Fruit fly (Drosophila melanogaster) whole organism, embryonic: ENCODE results near the gene CG34244.

Source experiments
- Antp ChIP-seq: fragments of 200-800 bp; sonication (Bioruptor generic); optimal IDR thresholded peaks from 3 replicates; lab custom pipeline; 2016; ENCODE audit warnings: missing biosample characterization, missing genetic modification characterization
- CG10366 ChIP-seq: fragments of 200-800 bp; sonication (Bioruptor generic); IDR thresholded peaks from 2 replicates; pipeline ENCODE4 v1.3.6; 2022; ENCODE audit warnings: missing biosample characterization, missing genetic modification characterization
- CG10979 ChIP-seq: fragments of 200-800 bp; sonication (Bioruptor generic); optimal IDR thresholded peaks from 2 replicates; lab custom pipeline; 2018; ENCODE audit warnings: missing biosample characterization, mild to moderate bottlenecking, missing genetic modification characterization, moderate library complexity
- CG14441 ChIP-seq: fragments of 200-800 bp; sonication (Bioruptor generic); IDR thresholded peaks from 2 replicates; pipeline ENCODE4 v1.3.6; 2022; ENCODE audit warnings: missing biosample characterization, missing genetic modification characterization
- CG15601 ChIP-seq: fragments of 200-800 bp; sonication (Bioruptor generic); optimal IDR thresholded peaks from 3 replicates; lab custom pipeline; 2019; ENCODE audit warnings: missing biosample characterization, mild to moderate bottlenecking, missing genetic modification characterization, moderate library complexity
- CG17912 ChIP-seq: fragments of 200-800 bp; sonication (Bioruptor generic); optimal IDR thresholded peaks from 2 replicates; lab custom pipeline; 2018; ENCODE audit warnings: missing biosample characterization, mild to moderate bottlenecking, missing genetic modification characterization
- CG2199 ChIP-seq: fragments of 200-800 bp; sonication (Bioruptor generic); IDR thresholded peaks from 3 replicates; pipeline ENCODE4 v1.3.6; 2022; ENCODE audit warnings: missing biosample characterization, missing genetic modification characterization
- CG2678 ChIP-seq: fragments of 200-800 bp; sonication (Bioruptor generic); optimal IDR thresholded peaks from 3 replicates; lab custom pipeline; 2019; ENCODE audit warnings: missing biosample characterization, mild to moderate bottlenecking, missing genetic modification characterization, moderate library complexity
- CG2712 ChIP-seq: fragments of 200-800 bp; optimal IDR thresholded peaks from 3 replicates; lab custom pipeline; 2019; ENCODE audit warnings: missing biosample characterization, mild to moderate bottlenecking, missing genetic modification characterization, moderate library complexity
- CG32532 ChIP-seq: fragments of 200-800 bp; sonication (Bioruptor generic); IDR thresholded peaks from 2 replicates; pipeline ENCODE4 v1.3.6; 2022; ENCODE audit warnings: missing biosample characterization, missing genetic modification characterization
- CG42726 ChIP-seq: fragments of 200-800 bp; sonication (Bioruptor generic); IDR thresholded peaks from 2 replicates; pipeline ENCODE4 v1.3.6; 2022; ENCODE audit warnings: missing biosample characterization, missing genetic modification characterization; ENCODE audit not compliant: partially characterized antibody
- CG4707 ChIP-seq: fragments of 200-800 bp; sonication (Bioruptor generic); optimal IDR thresholded peaks from 2 replicates; lab custom pipeline; 2018; ENCODE audit warnings: missing biosample characterization, mild to moderate bottlenecking, missing genetic modification characterization, moderate library complexity
- CG6689 ChIP-seq: fragments of 200-800 bp; sonication (Bioruptor generic); IDR thresholded peaks from 2 replicates; pipeline ENCODE4 v1.3.6; 2022; ENCODE audit warnings: missing biosample characterization, missing genetic modification characterization
- CG6791 ChIP-seq: fragments of 200-800 bp; sonication (Bioruptor generic); IDR thresholded peaks from 3 replicates; pipeline ENCODE4 v1.3.6; 2022; ENCODE audit warnings: missing biosample characterization, missing genetic modification characterization; ENCODE audit not compliant: partially characterized antibody
- CG7839 ChIP-seq: fragments of 200-800 bp; sonication (Bioruptor generic); optimal IDR thresholded peaks from 3 replicates; lab custom pipeline; 2018; ENCODE audit warnings: missing biosample characterization, mild to moderate bottlenecking, missing genetic modification characterization, moderate library complexity
- CG8290 ChIP-seq, 3 experiments: fragments of 200-800 bp; sonication (Bioruptor generic); optimal IDR thresholded peaks; 2 replicates each; lab custom pipeline; 2016 to 2019; ENCODE audit warnings: missing biosample characterization in 3 of 3, missing genetic modification characterization in 3 of 3, mild to moderate bottlenecking in 2 of 3, moderate library complexity in 1 of 3
- CG9437 ChIP-seq: fragments of 200-800 bp; sonication (Bioruptor generic); optimal IDR thresholded peaks from 2 replicates; lab custom pipeline; 2018; ENCODE audit warnings: missing biosample characterization, mild to moderate bottlenecking, missing genetic modification characterization
- CG9609 ChIP-seq: fragments of 200-800 bp; sonication (Bioruptor generic); optimal IDR thresholded peaks from 3 replicates; lab custom pipeline; 2016; ENCODE audit warnings: missing biosample characterization, missing genetic modification characterization
- D19A ChIP-seq: fragments of 200-800 bp; optimal IDR thresholded peaks from 3 replicates; lab custom pipeline; 2019; ENCODE audit warnings: missing biosample characterization, mild to moderate bottlenecking, missing genetic modification characterization, moderate library complexity
- Dll ChIP-seq: fragments of 200-800 bp; sonication (Bioruptor generic); IDR thresholded peaks from 4 replicates; pipeline ENCODE4 v1.3.6; 2022; ENCODE audit warnings: missing biosample characterization, missing genetic modification characterization; ENCODE audit not compliant: partially characterized antibody
- H2.0 ChIP-seq: fragments of 200-800 bp; sonication (Bioruptor generic); IDR thresholded peaks from 2 replicates; pipeline ENCODE4 v1.3.6; 2022; ENCODE audit warnings: missing biosample characterization, missing genetic modification characterization
- HmgD ChIP-seq: fragments of 200-800 bp; sonication (Bioruptor generic); optimal IDR thresholded peaks from 3 replicates; lab custom pipeline; 2016; ENCODE audit warnings: missing biosample characterization, missing genetic modification characterization
- Hr51 ChIP-seq, 2 experiments: fragments of 200-800 bp; sonication (Bioruptor generic); optimal IDR thresholded peaks; 2 replicates in 1 of 2; 3 replicates in 1 of 2; lab custom pipeline; 2016 to 2018; ENCODE audit warnings: missing biosample characterization in 2 of 2, missing genetic modification characterization in 2 of 2, mild to moderate bottlenecking in 1 of 2, moderate library complexity in 1 of 2
- Sox102F ChIP-seq: fragments of 200-800 bp; sonication (Bioruptor generic); optimal IDR thresholded peaks from 2 replicates; lab custom pipeline; 2018; ENCODE audit warnings: missing biosample characterization, mild to moderate bottlenecking, missing genetic modification characterization, moderate library complexity
- Trl ChIP-seq, 3 experiments: fragments of >200 bp in 2 of 3; fragments of 200-800 bp in 1 of 3; sonication (Bioruptor generic) in 1 of 3; optimal IDR thresholded peaks; 2 replicates in 1 of 3; 3 replicates in 2 of 3; lab custom pipeline; 2016 to 2017; ENCODE audit warnings: missing biosample characterization in 1 of 3, missing genetic modification characterization in 1 of 3
- Xbp1 ChIP-seq: fragments of 200-800 bp; sonication (Bioruptor generic); optimal IDR thresholded peaks from 3 replicates; lab custom pipeline; 2016; ENCODE audit warnings: missing biosample characterization, mild to moderate bottlenecking, missing genetic modification characterization
- bowl ChIP-seq: fragments of 200-800 bp; sonication (Bioruptor generic); IDR thresholded peaks from 2 replicates; pipeline ENCODE4 v1.3.6; 2022; ENCODE audit warnings: missing biosample characterization, missing genetic modification characterization
- chif ChIP-seq, 2 experiments: fragments of 200-800 bp; sonication (Bioruptor generic); optimal IDR thresholded peaks; 3 replicates each; lab custom pipeline; 2016; ENCODE audit warnings: missing biosample characterization in 2 of 2, missing genetic modification characterization in 2 of 2
- cwo ChIP-seq: fragments of 200-800 bp; sonication (Bioruptor generic); optimal IDR thresholded peaks from 3 replicates; lab custom pipeline; 2017; ENCODE audit warnings: missing biosample characterization, missing genetic modification characterization, mild to moderate bottlenecking, moderate library complexity, missing genetic modification reagents
- dmrt99B ChIP-seq: fragments of 200-800 bp; sonication (Bioruptor generic); optimal IDR thresholded peaks from 2 replicates; lab custom pipeline; 2018; ENCODE audit warnings: missing biosample characterization, mild to moderate bottlenecking, missing genetic modification characterization, moderate library complexity
- grn ChIP-seq: fragments of 200-800 bp; sonication (Bioruptor generic); optimal IDR thresholded peaks from 3 replicates; lab custom pipeline; 2017; ENCODE audit warnings: missing biosample characterization, missing genetic modification characterization
- lab ChIP-seq: fragments of 200-800 bp; sonication (Bioruptor generic); optimal IDR thresholded peaks from 3 replicates; lab custom pipeline; 2017; ENCODE audit warnings: missing biosample characterization, missing genetic modification characterization, mild to moderate bottlenecking, moderate library complexity, missing genetic modification reagents
- nau ChIP-seq: fragments of 200-800 bp; sonication (Bioruptor generic); optimal IDR thresholded peaks from 3 replicates; lab custom pipeline; 2017; ENCODE audit warnings: missing biosample characterization, mild to moderate bottlenecking, missing genetic modification characterization, missing genetic modification reagents
- nerfin-1 ChIP-seq: fragments of 200-800 bp; sonication (Bioruptor generic); optimal IDR thresholded peaks from 3 replicates; lab custom pipeline; 2019; ENCODE audit warnings: missing biosample characterization, mild to moderate bottlenecking, missing genetic modification characterization, moderate library complexity
- nmo ChIP-seq: fragments of 200-800 bp; sonication (Bioruptor generic); optimal IDR thresholded peaks from 2 replicates; lab custom pipeline; 2018; ENCODE audit warnings: missing biosample characterization, mild to moderate bottlenecking, missing genetic modification characterization, moderate library complexity
- nom ChIP-seq: fragments of 200-800 bp; sonication (Bioruptor generic); optimal IDR thresholded peaks from 2 replicates; lab custom pipeline; 2017; ENCODE audit warnings: missing biosample characterization, missing genetic modification characterization, mild to moderate bottlenecking, moderate library complexity, missing genetic modification reagents
- pan ChIP-seq, 4 experiments: fragments of >200 bp in 3 of 4; fragments of 200-800 bp in 1 of 4; sonication (Bioruptor generic) in 1 of 4; optimal IDR thresholded peaks in 3 of 4; IDR thresholded peaks in 1 of 4; 2 replicates each; pipeline versions ENCODE4 v1.3.6 to Lab custom; 2017 to 2022; ENCODE audit warnings: missing biosample characterization in 2 of 4, missing genetic modification characterization in 2 of 4, mixed read lengths in 1 of 4
- phol ChIP-seq: fragments of 200-800 bp; sonication (Bioruptor generic); optimal IDR thresholded peaks from 3 replicates; lab custom pipeline; 2018; ENCODE audit warnings: missing biosample characterization, mild to moderate bottlenecking, missing genetic modification characterization, moderate library complexity
- row ChIP-seq: fragments of 200-800 bp; sonication (Bioruptor generic); IDR thresholded peaks from 3 replicates; pipeline ENCODE4 v1.3.6; 2022; ENCODE audit warnings: missing biosample characterization, missing genetic modification characterization
- sens ChIP-seq: fragments of 200-800 bp; sonication (Bioruptor generic); peaks from one replicate; lab custom pipeline; 2016; ENCODE audit warnings: missing biosample characterization, missing genetic modification characterization
- stwl ChIP-seq: fragments of 200-800 bp; sonication (Bioruptor generic); optimal IDR thresholded peaks from 3 replicates; lab custom pipeline; 2018; ENCODE audit warnings: missing biosample characterization, mild to moderate bottlenecking, missing genetic modification characterization, moderate library complexity
- tgo ChIP-seq: fragments of 200-800 bp; sonication (Bioruptor generic); IDR thresholded peaks from 3 replicates; pipeline ENCODE4 v1.3.6; 2022; ENCODE audit warnings: missing biosample characterization, missing genetic modification characterization
- tio ChIP-seq: fragments of 200-800 bp; sonication (Bioruptor generic); optimal IDR thresholded peaks from 2 replicates; lab custom pipeline; 2017; ENCODE audit warnings: missing biosample characterization, missing genetic modification characterization, inconsistent platforms
- trem ChIP-seq: fragments of 200-800 bp; optimal IDR thresholded peaks from 3 replicates; lab custom pipeline; 2019; ENCODE audit warnings: missing biosample characterization, mild to moderate bottlenecking, missing genetic modification characterization, moderate library complexity
- vvl ChIP-seq: fragments of 200-800 bp; sonication (Bioruptor generic); IDR thresholded peaks from 2 replicates; pipeline ENCODE4 v1.3.6; 2022; ENCODE audit warnings: missing biosample characterization, missing genetic modification characterization

The CG34244 gene

dm6 chr3L:14204659-14205568, 30.8 kb downstream of the CG34244 start (continued):
- no peak for TF ChIP-seq chif (GFP tag; optimal IDR thresholded peaks at IDR 0.05; lab: Kevin White, UChicago)
- TF ChIP-seq CG10979, result peak; percentile 35
- TF ChIP-seq CG42726 (GFP tag; lab: Robert Waterston, UW), result no peak
- peak; percentile 53; the same call in 1 of the 2 replicates for TF ChIP-seq CG32532 (GFP tag; lab: Robert Waterston, UW)
- peak; percentile 31; the same call in 1 of the 2 replicates for TF ChIP-seq CG6689 (GFP tag; lab: Robert Waterston, UW)
- peak; percentile 64 for TF ChIP-seq CG7839 (tag; lab: Kevin White, UChicago)
- no peak for TF ChIP-seq CG9609 (GFP tag; lab: Kevin White, UChicago)
- TF ChIP-seq CG14441 (GFP tag; lab: Robert Waterston, UW), result 0 out of 2 replicates have a peak, but pooled peaks have one; percentile 22
- peak; percentile 31 for TF ChIP-seq nau (GFP tag; lab: Kevin White, UChicago)
- peak; percentile 25 for TF ChIP-seq D19A (tag; lab: Kevin White, UChicago)
- peak; percentile 36; the same call in 1 of the 2 replicates for TF ChIP-seq vvl (GFP tag; lab: Robert Waterston, UW)
- TF ChIP-seq tgo (GFP tag; lab: Robert Waterston, UW), result peak; percentile 43; the same call in 1 of the 3 replicates
- no peak for TF ChIP-seq Antp (GFP tag; lab: Kevin White, UChicago)
- peak; percentile 44; the same call in 1 of the 2 replicates for TF ChIP-seq H2.0
- TF ChIP-seq HmgD (GFP tag; lab: Kevin White, UChicago), result no peak
- peak; percentile 33 for TF ChIP-seq stwl (tag; lab: Kevin White, UChicago)
- TF ChIP-seq Hr51 (GFP tag; optimal IDR thresholded peaks at IDR 0.05; lab: Kevin White, UChicago), result peak in 1 of 2 experiments; percentile 47
- peak; percentile 47 for TF ChIP-seq sens (GFP tag; lab: Kevin White, UChicago)
- TF ChIP-seq nom, result peak; percentile 14
- TF ChIP-seq CG2199 (GFP tag; lab: Robert Waterston, UW), result 0 out of 3 replicates have a peak, but pooled peaks have one; percentile 36
- 0 out of 2 replicates have a peak, but pooled peaks have one; percentile 51 for TF ChIP-seq CG10366
- peak; percentile 1 for TF ChIP-seq grn (GFP tag; lab: Kevin White, UChicago)
- TF ChIP-seq tio (GFP tag; lab: Kevin White, UChicago), result peak; percentile 11
- TF ChIP-seq CG2712 (tag; lab: Kevin White, UChicago), result peak; percentile 37
- peak; percentile 73 for TF ChIP-seq CG2678 (tag; lab: Kevin White, UChicago)
- TF ChIP-seq nmo (GFP tag; lab: Kevin White, UChicago), result peak; percentile 27
- TF ChIP-seq Sox102F (GFP tag; lab: Kevin White, UChicago), result peak; percentile 62
- TF ChIP-seq CG17912, result peak; percentile 15
- TF ChIP-seq row (GFP tag; lab: Robert Waterston, UW), result peak; percentile 76
- TF ChIP-seq cwo (GFP tag; lab: Kevin White, UChicago), result peak; percentile 26
- peak; percentile 9 for TF ChIP-seq CG15601 (tag; lab: Kevin White, UChicago)
- peak; percentile 55 to 69 for TF ChIP-seq Trl (optimal IDR thresholded peaks at IDR 0.05; lab: Kevin White, UChicago)
- TF ChIP-seq Trl (GFP tag; optimal IDR thresholded peaks at IDR 0.05; lab: Kevin White, UChicago), result no peak
- TF ChIP-seq bowl (GFP tag; lab: Robert Waterston, UW), result no peak
- no peak for TF ChIP-seq Dll (GFP tag; lab: Robert Waterston, UW)
- TF ChIP-seq CG6791 (GFP tag; lab: Robert Waterston, UW), result 0 out of 3 replicates have a peak, but pooled peaks have one; percentile 13
- peak; percentile 40 for TF ChIP-seq lab
- peak; percentile 40 for TF ChIP-seq dmrt99B (tag; lab: Kevin White, UChicago)
- TF ChIP-seq CG9437 (GFP tag; lab: Kevin White, UChicago), result peak; percentile 40
- TF ChIP-seq phol (tag; lab: Kevin White, UChicago), result peak; percentile 53
- TF ChIP-seq CG4707, result no peak
- no peak for TF ChIP-seq pan (optimal IDR thresholded peaks at IDR 0.05; lab: Kevin White, UChicago)
- TF ChIP-seq pan (GFP tag; optimal IDR thresholded peaks at IDR 0.05 in 1 of 2, IDR thresholded peaks at IDR 0.05 in 1 of 2), result peak in 1 of 2 experiments; percentile 12
- TF ChIP-seq Xbp1 (GFP tag; lab: Kevin White, UChicago), result peak; percentile 37
- peak; percentile 30 for TF ChIP-seq nerfin-1 (tag; lab: Kevin White, UChicago)
- peak; percentile 27 for TF ChIP-seq trem (tag; lab: Kevin White, UChicago)
- TF ChIP-seq CG8290 (GFP tag; optimal IDR thresholded peaks at IDR 0.05; lab: Kevin White, UChicago), result no peak
- TF ChIP-seq CG8290 (tag; optimal IDR thresholded peaks at IDR 0.05; lab: Kevin White, UChicago), result peak in 1 of 2 experiments; percentile 30
